Fruit fly (Drosophila melanogaster) whole organism, embryonic: ENCODE results near the gene BOD1.

Source experiments
- Abd-B ChIP-seq: fragments of 200-800 bp; sonication (Bioruptor generic); optimal IDR thresholded peaks from 2 replicates; lab custom pipeline; 2018; ENCODE audit warnings: missing biosample characterization, mild to moderate bottlenecking, missing genetic modification characterization, moderate library complexity
- Aef1 ChIP-seq: fragments of 200-800 bp; sonication (Bioruptor generic); IDR thresholded peaks from 3 replicates; pipeline ENCODE4 v1.3.6; 2022; ENCODE audit warnings: missing biosample characterization, missing genetic modification characterization
- CG10209 ChIP-seq: fragments of 200-800 bp; sonication (Bioruptor generic); optimal IDR thresholded peaks from 3 replicates; lab custom pipeline; 2017; ENCODE audit warnings: missing biosample characterization, mild to moderate bottlenecking, missing genetic modification characterization, missing genetic modification reagents
- CG10462 ChIP-seq: fragments of 200-800 bp; sonication (Bioruptor generic); optimal IDR thresholded peaks from 2 replicates; lab custom pipeline; 2016; ENCODE audit warnings: missing biosample characterization, missing genetic modification characterization
- CG11560 ChIP-seq: fragments of 200-800 bp; sonication (Bioruptor generic); IDR thresholded peaks from 3 replicates; pipeline ENCODE4 v1.3.6; 2022; ENCODE audit warnings: missing biosample characterization, missing genetic modification characterization
- CG12299 ChIP-seq: fragments of 200-800 bp; sonication (Bioruptor generic); optimal IDR thresholded peaks from 2 replicates; lab custom pipeline; 2018; ENCODE audit warnings: missing biosample characterization, mild to moderate bottlenecking, missing genetic modification characterization
- CG12391 ChIP-seq: fragments of 200-800 bp; sonication (Bioruptor generic); optimal IDR thresholded peaks from 3 replicates; lab custom pipeline; 2018; ENCODE audit warnings: missing biosample characterization, mild to moderate bottlenecking, missing genetic modification characterization, moderate library complexity
- CG1603 ChIP-seq: fragments of 200-800 bp; sonication (Bioruptor generic); optimal IDR thresholded peaks from 2 replicates; lab custom pipeline; 2019; ENCODE audit warnings: missing biosample characterization, mild to moderate bottlenecking, missing genetic modification characterization, moderate library complexity
- CG17186 ChIP-seq: fragments of 200-800 bp; sonication (Bioruptor generic); optimal IDR thresholded peaks from 3 replicates; lab custom pipeline; 2017; ENCODE audit warnings: missing biosample characterization, missing genetic modification reagents, missing genetic modification characterization
- CG17829 ChIP-seq: fragments of 200-800 bp; optimal IDR thresholded peaks from 2 replicates; lab custom pipeline; 2019; ENCODE audit warnings: missing biosample characterization, mild to moderate bottlenecking, missing genetic modification characterization, moderate library complexity
- CG18011 ChIP-seq: fragments of 200-800 bp; sonication (Bioruptor generic); optimal IDR thresholded peaks from 2 replicates; lab custom pipeline; 2017; ENCODE audit warnings: missing biosample characterization, missing genetic modification characterization, mild to moderate bottlenecking, moderate library complexity, missing genotype
- CG34422 ChIP-seq: fragments of 200-800 bp; sonication (Bioruptor generic); IDR thresholded peaks from 3 replicates; pipeline ENCODE4 v1.3.6; 2022; ENCODE audit warnings: missing biosample characterization, missing genetic modification characterization
- CG42726 ChIP-seq: fragments of 200-800 bp; sonication (Bioruptor generic); IDR thresholded peaks from 2 replicates; pipeline ENCODE4 v1.3.6; 2022; ENCODE audit warnings: missing biosample characterization, missing genetic modification characterization; ENCODE audit not compliant: partially characterized antibody
- CG6689 ChIP-seq: fragments of 200-800 bp; sonication (Bioruptor generic); IDR thresholded peaks from 2 replicates; pipeline ENCODE4 v1.3.6; 2022; ENCODE audit warnings: missing biosample characterization, missing genetic modification characterization
- CG7357 ChIP-seq: fragments of 200-800 bp; sonication (Bioruptor generic); IDR thresholded peaks from 3 replicates; pipeline ENCODE4 v1.3.6; 2022; ENCODE audit warnings: missing biosample characterization, missing genetic modification characterization
- CG7556 ChIP-seq: fragments of 200-800 bp; sonication (Bioruptor generic); optimal IDR thresholded peaks from 2 replicates; lab custom pipeline; 2017; ENCODE audit warnings: missing biosample characterization, mild to moderate bottlenecking, missing genetic modification characterization
- CG7745 ChIP-seq: fragments of 200-800 bp; sonication (Bioruptor generic); optimal IDR thresholded peaks from 2 replicates; lab custom pipeline; 2018; ENCODE audit warnings: missing biosample characterization, mild to moderate bottlenecking, missing genetic modification characterization, moderate library complexity
- CG7928 ChIP-seq: fragments of 200-800 bp; sonication (Bioruptor generic); optimal IDR thresholded peaks from 2 replicates; lab custom pipeline; 2017; ENCODE audit warnings: missing biosample characterization, mild to moderate bottlenecking, missing genetic modification characterization
- CG8359 ChIP-seq: fragments of 200-800 bp; sonication (Bioruptor generic); optimal IDR thresholded peaks from 2 replicates; lab custom pipeline; 2017; ENCODE audit warnings: missing biosample characterization, mild to moderate bottlenecking, missing genetic modification characterization, borderline replicate concordance
- CG9215 ChIP-seq: fragments of 200-800 bp; sonication (Bioruptor generic); IDR thresholded peaks from 2 replicates; pipeline ENCODE4 v1.3.6; 2022; ENCODE audit warnings: missing biosample characterization, missing genetic modification characterization
- CG9932 ChIP-seq: fragments of 200-800 bp; sonication (Bioruptor generic); IDR thresholded peaks from 2 replicates; pipeline ENCODE4 v1.3.6; 2022; ENCODE audit warnings: missing biosample characterization, missing genetic modification characterization
- D ChIP-seq, 2 experiments: fragments of 200-800 bp in 1 of 2; fragments of >200 bp in 1 of 2; sonication (Bioruptor generic) in 1 of 2; optimal IDR thresholded peaks; 2 replicates in 1 of 2; 3 replicates in 1 of 2; lab custom pipeline; 2017; ENCODE audit warnings: mild to moderate bottlenecking in 1 of 2, missing biosample characterization in 1 of 2, missing genetic modification characterization in 1 of 2, missing genetic modification reagents in 1 of 2
- Dll ChIP-seq: fragments of 200-800 bp; sonication (Bioruptor generic); IDR thresholded peaks from 4 replicates; pipeline ENCODE4 v1.3.6; 2022; ENCODE audit warnings: missing biosample characterization, missing genetic modification characterization; ENCODE audit not compliant: partially characterized antibody
- Doc2 ChIP-seq: fragments of 200-800 bp; sonication (Bioruptor generic); IDR thresholded peaks from 2 replicates; pipeline ENCODE4 v1.3.6; 2022; ENCODE audit warnings: missing biosample characterization, missing genetic modification characterization
- E2f2 ChIP-seq: fragments of 200-800 bp; sonication (Bioruptor generic); IDR thresholded peaks from 2 replicates; pipeline ENCODE4 v1.3.6; 2022; ENCODE audit warnings: missing biosample characterization, missing genetic modification characterization
- Ets97D ChIP-seq: fragments of 200-800 bp; sonication (Bioruptor generic); optimal IDR thresholded peaks from 3 replicates; lab custom pipeline; 2016; ENCODE audit warnings: missing biosample characterization, missing genetic modification characterization
- HLH4C ChIP-seq: fragments of 200-800 bp; sonication (Bioruptor generic); IDR thresholded peaks from 3 replicates; pipeline ENCODE4 v1.3.6; 2022; ENCODE audit warnings: missing biosample characterization, missing genetic modification characterization; ENCODE audit not compliant: partially characterized antibody
- MESR4 ChIP-seq: fragments of 200-800 bp; sonication (Bioruptor generic); optimal IDR thresholded peaks from 2 replicates; lab custom pipeline; 2018; ENCODE audit warnings: missing biosample characterization, mild to moderate bottlenecking, missing genetic modification characterization, moderate library complexity
- Opbp ChIP-seq: fragments of 200-800 bp; sonication (Bioruptor generic); IDR thresholded peaks from 3 replicates; pipeline ENCODE4 v1.3.6; 2022; ENCODE audit warnings: missing biosample characterization, missing genetic modification characterization; ENCODE audit not compliant: partially characterized antibody
- Rx ChIP-seq: fragments of 200-800 bp; sonication (Bioruptor generic); IDR thresholded peaks from 2 replicates; pipeline ENCODE4 v1.3.6; 2022; ENCODE audit warnings: missing biosample characterization, missing genetic modification characterization
- Tbp ChIP-seq: fragments of >200 bp; optimal IDR thresholded peaks from 2 replicates; lab custom pipeline; 2018; ENCODE audit warnings: missing biosample characterization, missing genetic modification characterization
- YL-1 ChIP-seq: fragments of 200-800 bp; sonication (Bioruptor generic); optimal IDR thresholded peaks from 3 replicates; lab custom pipeline; 2017; ENCODE audit warnings: missing biosample characterization, mild to moderate bottlenecking, missing genetic modification characterization
- al ChIP-seq: fragments of 200-800 bp; sonication (Bioruptor generic); IDR thresholded peaks from 2 replicates; pipeline ENCODE4 v1.3.6; 2022; ENCODE audit warnings: missing biosample characterization, missing genetic modification characterization
- bcd ChIP-seq: fragments of 200-800 bp; sonication (Bioruptor generic); optimal IDR thresholded peaks from 2 replicates; lab custom pipeline; 2017; ENCODE audit warnings: missing biosample characterization, mild to moderate bottlenecking, missing genetic modification characterization
- bigmax ChIP-seq: fragments of 200-800 bp; sonication (Bioruptor generic); optimal IDR thresholded peaks from 2 replicates; lab custom pipeline; 2018; ENCODE audit warnings: missing biosample characterization, mild to moderate bottlenecking, missing genetic modification characterization
- cas ChIP-seq: fragments of 200-800 bp; sonication (Bioruptor generic); IDR thresholded peaks from 2 replicates; pipeline ENCODE4 v1.3.6; 2022; ENCODE audit warnings: missing biosample characterization, missing genetic modification characterization
- chinmo ChIP-seq: fragments of 200-800 bp; sonication (Bioruptor generic); IDR thresholded peaks from 4 replicates; pipeline ENCODE4 v1.3.6; 2022; ENCODE audit warnings: missing biosample characterization, missing genetic modification characterization; ENCODE audit not compliant: partially characterized antibody
- corto ChIP-seq: fragments of 200-800 bp; sonication (Bioruptor generic); optimal IDR thresholded peaks from 2 replicates; lab custom pipeline; 2016; ENCODE audit warnings: missing biosample characterization, mild to moderate bottlenecking, missing genetic modification characterization, moderate library complexity
- crp ChIP-seq, 2 experiments: fragments of 200-800 bp; sonication (Bioruptor generic); optimal IDR thresholded peaks; 2 replicates in 1 of 2; 3 replicates in 1 of 2; lab custom pipeline; 2017; ENCODE audit warnings: missing biosample characterization in 2 of 2, missing genetic modification characterization in 2 of 2, mild to moderate bottlenecking in 1 of 2, moderate library complexity in 1 of 2
- insv ChIP-seq, 2 experiments: fragments of 200-800 bp; sonication (Bioruptor generic); optimal IDR thresholded peaks; 3 replicates each; lab custom pipeline; 2016 to 2018; ENCODE audit warnings: missing biosample characterization in 2 of 2, missing genetic modification characterization in 2 of 2
- kni ChIP-seq: fragments of 200-800 bp; sonication (Bioruptor generic); optimal IDR thresholded peaks from 3 replicates; lab custom pipeline; 2017; ENCODE audit warnings: mild to moderate bottlenecking, missing biosample characterization, missing genetic modification reagents, missing genetic modification characterization
- lbe ChIP-seq: fragments of 200-800 bp; sonication (Bioruptor generic); optimal IDR thresholded peaks from 2 replicates; lab custom pipeline; 2016; ENCODE audit warnings: missing biosample characterization, mild to moderate bottlenecking, missing genetic modification characterization
- lmd ChIP-seq: fragments of 200-800 bp; sonication (Bioruptor generic); IDR thresholded peaks from 2 replicates; pipeline ENCODE4 v1.3.6; 2022; ENCODE audit warnings: missing biosample characterization, missing genetic modification characterization
- mld ChIP-seq: fragments of 200-800 bp; sonication (Bioruptor generic); IDR thresholded peaks from 3 replicates; pipeline ENCODE4 v1.3.6; 2022; ENCODE audit warnings: missing biosample characterization, missing genetic modification characterization; ENCODE audit not compliant: partially characterized antibody
- pfk ChIP-seq: fragments of 200-800 bp; sonication (Bioruptor generic); optimal IDR thresholded peaks from 2 replicates; lab custom pipeline; 2018; ENCODE audit warnings: missing biosample characterization, mild to moderate bottlenecking, missing genetic modification characterization, moderate library complexity
- tio ChIP-seq: fragments of 200-800 bp; sonication (Bioruptor generic); optimal IDR thresholded peaks from 2 replicates; lab custom pipeline; 2017; ENCODE audit warnings: missing biosample characterization, missing genetic modification characterization, inconsistent platforms
- ttk ChIP-seq: fragments of 200-800 bp; sonication (Bioruptor generic); IDR thresholded peaks from 2 replicates; pipeline ENCODE4 v2.1.2; 2022; ENCODE audit warnings: missing biosample characterization, missing genetic modification characterization
- vfl ChIP-seq: fragments of 200-800 bp; sonication (Bioruptor generic); optimal IDR thresholded peaks from 2 replicates; lab custom pipeline; 2016; ENCODE audit warnings: missing biosample characterization, missing genetic modification characterization
- zen2 ChIP-seq: fragments of 200-800 bp; sonication (Bioruptor generic); IDR thresholded peaks from 3 replicates; pipeline ENCODE4 v1.3.6; 2022; ENCODE audit warnings: missing biosample characterization, missing genetic modification characterization; ENCODE audit not compliant: partially characterized antibody

BOD1 gene

dm6 chr3R:27953890-27954289 lies 15.8 kb downstream of the BOD1 start, which contains the start of gene CG4951 (continued):
- TF ChIP-seq MESR4, result peak; percentile 52
- no peak for TF ChIP-seq CG7745
- TF ChIP-seq CG10209, result no peak
- TF ChIP-seq CG18011 (GFP tag; lab: Kevin White, UChicago), result no peak
- no peak for TF ChIP-seq corto (GFP tag; lab: Kevin White, UChicago)
- TF ChIP-seq lmd (GFP tag; lab: Robert Waterston, UW), result no peak
- TF ChIP-seq YL-1 (GFP tag; lab: Kevin White, UChicago), result peak; percentile 26
- no peak for TF ChIP-seq ttk (GFP tag; lab: Robert Waterston, UW)
- TF ChIP-seq crp (GFP tag; optimal IDR thresholded peaks at IDR 0.05; lab: Kevin White, UChicago), result peak in 1 of 2 experiments; percentile 20
- no peak for TF ChIP-seq CG7556
- TF ChIP-seq CG9932 (GFP tag; lab: Robert Waterston, UW), result no peak
- TF ChIP-seq Abd-B (GFP tag; lab: Kevin White, UChicago), result no peak
- TF ChIP-seq cas, result no peak
- no peak for TF ChIP-seq bcd (GFP tag; lab: Kevin White, UChicago)
- no peak for TF ChIP-seq al (GFP tag; lab: Robert Waterston, UW)
- TF ChIP-seq CG7357 (GFP tag; lab: Robert Waterston, UW), result no peak
- peak; percentile 56 for TF ChIP-seq CG7928 (GFP tag; lab: Kevin White, UChicago)
- peak; percentile 94 for TF ChIP-seq Aef1 (GFP tag; lab: Robert Waterston, UW)
- TF ChIP-seq CG34422 (GFP tag; lab: Robert Waterston, UW), result 0 out of 3 replicates have a peak, but pooled peaks have one; percentile 17
- no peak for TF ChIP-seq CG6689 (GFP tag; lab: Robert Waterston, UW)
- TF ChIP-seq zen2 (GFP tag; lab: Robert Waterston, UW), result peak; percentile 63
- TF ChIP-seq CG42726 (GFP tag; lab: Robert Waterston, UW), result no peak
- TF ChIP-seq Tbp (GFP tag; lab: Kevin White, UChicago), result no peak
- TF ChIP-seq Ets97D (GFP tag; lab: Kevin White, UChicago), result peak; percentile 72
- 0 out of 3 replicates have a peak, but pooled peaks have one; percentile 27 for TF ChIP-seq mld (GFP tag; lab: Robert Waterston, UW)
- TF ChIP-seq CG17186 (GFP tag; lab: Kevin White, UChicago), result peak; percentile 70
- TF ChIP-seq CG12299 (tag; lab: Kevin White, UChicago), result no peak
- 0 out of 3 replicates have a peak, but pooled peaks have one; percentile 28 for TF ChIP-seq Opbp (GFP tag; lab: Robert Waterston, UW)
- TF ChIP-seq bigmax, result peak; percentile 36
- no peak for TF ChIP-seq CG1603
- TF ChIP-seq chinmo (GFP tag; lab: Robert Waterston, UW), result no peak
- TF ChIP-seq E2f2, result peak; percentile 97
- no peak for TF ChIP-seq Rx
- peak; percentile 45; the same call in 1 of the 3 replicates for TF ChIP-seq CG11560 (tag; lab: Robert Waterston, UW)
- TF ChIP-seq pfk (GFP tag; lab: Kevin White, UChicago), result no peak
- TF ChIP-seq CG9215 (GFP tag; lab: Robert Waterston, UW), result no peak
- TF ChIP-seq CG8359 (GFP tag; lab: Kevin White, UChicago), result no peak
- TF ChIP-seq HLH4C (GFP tag; lab: Robert Waterston, UW), result peak; percentile 75
- TF ChIP-seq lbe (GFP tag; lab: Kevin White, UChicago), result no peak
- no peak for TF ChIP-seq Doc2 (GFP tag; lab: Robert Waterston, UW)
- TF ChIP-seq CG12391 (tag; lab: Kevin White, UChicago), result no peak
- no peak for TF ChIP-seq CG17829 (tag; lab: Kevin White, UChicago)
- TF ChIP-seq D (optimal IDR thresholded peaks at IDR 0.05; lab: Kevin White, UChicago), result no peak
- no peak for TF ChIP-seq D (GFP tag; optimal IDR thresholded peaks at IDR 0.05; lab: Kevin White, UChicago)
- no peak for TF ChIP-seq vfl (GFP tag; lab: Kevin White, UChicago)
- no peak for TF ChIP-seq kni
- peak; percentile 62; the same call in 2 of the 4 replicates for TF ChIP-seq Dll (GFP tag; lab: Robert Waterston, UW)
- TF ChIP-seq CG10462, result no peak
- no peak for TF ChIP-seq insv (GFP tag; optimal IDR thresholded peaks at IDR 0.05; lab: Kevin White, UChicago)
- TF ChIP-seq tio (GFP tag; lab: Kevin White, UChicago), result no peak
